Worm (Caenorhabditis elegans): Measurements from ENCODE around the gene immt-1.

The immt-1 gene

ce11 chrX:2687174-2687573 lies at the start of gene immt-1 (continued):
- no peak for TF ChIP-seq nhr-232 (tag; optimal IDR thresholded peaks at IDR 0.05)
- no peak for TF ChIP-seq tbx-7 (tag; optimal IDR thresholded peaks at IDR 0.05)
- peak; percentile 34 for TF ChIP-seq dmd-4 (tag; optimal IDR thresholded peaks at IDR 0.05; ENCODE audit: borderline replicate concordance)
- no peak for TF ChIP-seq ceh-30 (tag; optimal IDR thresholded peaks at IDR 0.05)
- no peak for TF ChIP-seq K09A11.1 (tag; optimal IDR thresholded peaks at IDR 0.05; ENCODE audit: insufficient read depth)
- no peak for TF ChIP-seq elt-4 (tag; optimal IDR thresholded peaks at IDR 0.05)
- no peak for TF ChIP-seq gmeb-2 (tag; optimal IDR thresholded peaks at IDR 0.05)
- TF ChIP-seq rnt-1 (tag; optimal IDR thresholded peaks at IDR 0.05), result peak; percentile 12
- TF ChIP-seq unc-3 (GFP tag; conservative IDR thresholded peaks at IDR 0.05), result no peak
- peak; percentile 15 for TF ChIP-seq unc-3 (tag; optimal IDR thresholded peaks at IDR 0.05)
- no peak for TF ChIP-seq pat-9 (tag; optimal IDR thresholded peaks at IDR 0.05)
- no peak for TF ChIP-seq sdc-2 (tag; optimal IDR thresholded peaks at IDR 0.05)
- no peak for TF ChIP-seq lin-11 (tag; optimal IDR thresholded peaks at IDR 0.05)
- peak; percentile 1 for TF ChIP-seq ceh-48 (tag; optimal IDR thresholded peaks at IDR 0.05)
- TF ChIP-seq nhr-11 (tag; optimal IDR thresholded peaks at IDR 0.05), result no peak
- no peak for TF ChIP-seq ceh-22 (tag; optimal IDR thresholded peaks at IDR 0.05)

DNA sequence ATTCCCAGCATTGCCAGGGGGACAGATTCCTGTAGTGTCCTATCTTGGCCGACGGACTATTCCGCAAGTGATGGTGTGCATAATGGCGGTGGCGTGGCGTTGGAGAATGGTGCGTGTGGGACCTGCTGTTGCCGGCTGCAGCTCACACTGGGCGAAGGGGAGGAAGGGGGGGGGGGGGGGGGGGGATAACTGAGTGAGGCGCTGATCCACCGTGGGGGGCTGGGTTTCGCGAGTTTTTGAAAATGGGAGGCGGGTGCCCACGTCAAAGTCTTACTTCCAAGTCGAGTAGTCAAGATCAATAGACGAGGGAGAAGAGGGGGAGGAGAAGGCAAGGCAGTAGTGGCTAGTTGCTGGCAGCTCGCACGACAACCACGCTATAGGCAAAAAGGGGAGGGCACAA lies 44.4 kb upstream of the immt-1 start:
- TF ChIP-seq ztf-16 (tag; optimal IDR thresholded peaks at IDR 0.05) (no peak), ceh-48 (tag; optimal IDR thresholded peaks at IDR 0.05) (peak; percentile 39)

ce11 chrX:2729857-2730256 lies 42.9 kb upstream of the immt-1 start:
- peak; percentile 97 for TF ChIP-seq unc-42 (tag; optimal IDR thresholded peaks at IDR 0.05)
- TF ChIP-seq pag-3 (tag; optimal IDR thresholded peaks at IDR 0.05; ENCODE audit: borderline replicate concordance), result no peak
- no peak for TF ChIP-seq tbx-2 (tag; optimal IDR thresholded peaks at IDR 0.05)
- peak; percentile 32 for TF ChIP-seq ceh-14 (tag; optimal IDR thresholded peaks at IDR 0.05)
- no peak for TF ChIP-seq pha-2 (tag; optimal IDR thresholded peaks at IDR 0.05)

ce11 chrX:2727681-2728080 lies 40.7 kb upstream of the immt-1 start:
- TF ChIP-seq fkh-6 (tag; optimal IDR thresholded peaks at IDR 0.05) (no peak), fkh-10 (GFP tag; optimal IDR thresholded peaks at IDR 0.05) (peak; percentile 7), unc-42 (tag; optimal IDR thresholded peaks at IDR 0.05) (peak; percentile 94)

ce11 chrX:2712984-2713383 lies 26.0 kb upstream of the immt-1 start:
- TF ChIP-seq dmd-4 (tag; optimal IDR thresholded peaks at IDR 0.05; ENCODE audit: borderline replicate concordance), result no peak
- TF ChIP-seq che-1 (tag; optimal IDR thresholded peaks at IDR 0.05), result no peak
- no peak for TF ChIP-seq ceh-48 (tag; optimal IDR thresholded peaks at IDR 0.05)
- TF ChIP-seq rnt-1 (tag; optimal IDR thresholded peaks at IDR 0.05), result peak; percentile 77
- TF ChIP-seq T23F11.4 (GFP tag; optimal IDR thresholded peaks at IDR 0.05), result no peak
- TF ChIP-seq pag-3 (tag; optimal IDR thresholded peaks at IDR 0.05; ENCODE audit: borderline replicate concordance), result no peak
- no peak for TF ChIP-seq pha-4 (tag; optimal IDR thresholded peaks at IDR 0.05)

DNA sequence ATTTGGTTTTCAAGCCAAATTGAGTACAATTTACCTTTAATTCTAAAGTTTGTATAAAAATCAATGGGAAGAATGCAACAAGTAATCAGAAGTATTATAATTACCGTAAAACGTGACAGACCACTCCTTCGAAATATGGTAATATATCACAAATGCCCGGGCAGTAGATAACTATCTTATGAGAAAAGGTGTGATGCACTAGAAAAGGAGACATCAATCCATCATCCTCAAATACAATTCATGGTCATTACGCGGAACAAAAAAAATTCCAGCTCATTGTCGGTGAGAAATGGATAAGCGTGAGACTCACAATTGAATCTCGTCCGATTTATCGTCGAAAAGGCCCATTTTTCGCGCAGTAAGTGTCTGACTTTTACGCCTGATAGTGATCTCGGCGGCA lies 22.2 kb upstream of the immt-1 start:
- peak; percentile 46 for TF ChIP-seq unc-55 (GFP tag; optimal IDR thresholded peaks at IDR 0.05)
- no peak for TF ChIP-seq hlh-13 (GFP tag; optimal IDR thresholded peaks at IDR 0.05)

DNA sequence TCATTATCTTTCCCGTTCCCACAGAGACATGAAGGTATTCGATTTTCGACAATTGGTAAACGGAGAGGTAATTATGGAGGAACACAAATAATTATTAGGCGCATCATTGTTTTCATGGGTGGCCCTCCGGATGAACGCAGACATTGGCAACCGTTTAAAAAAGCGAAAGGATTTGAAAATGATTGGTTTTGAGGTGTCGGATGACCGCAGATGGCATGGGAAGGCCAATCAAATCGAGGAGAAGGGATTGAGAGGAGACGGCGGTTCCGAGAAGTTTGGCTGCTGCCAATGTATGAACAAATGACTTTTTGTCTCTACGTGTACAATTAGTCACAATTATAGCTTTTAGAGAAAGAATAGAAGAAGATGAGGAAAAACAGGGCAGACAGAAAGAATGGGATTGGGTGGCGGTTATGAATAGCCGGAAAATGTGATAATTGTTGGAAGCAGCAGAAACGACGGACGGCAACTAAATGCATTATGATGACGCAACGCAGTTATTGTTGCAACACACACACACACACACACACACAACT lies 20.6 kb upstream of the immt-1 start:
- TF ChIP-seq C38D4.7 (GFP tag; optimal IDR thresholded peaks at IDR 0.05) (no peak), pha-4 (tag; optimal IDR thresholded peaks at IDR 0.05) (no peak), npax-4 (tag; optimal IDR thresholded peaks at IDR 0.05) (no peak), T23F11.4 (GFP tag; optimal IDR thresholded peaks at IDR 0.05) (no peak), ceh-9 (tag; optimal IDR thresholded peaks at IDR 0.05) (no peak), ceh-31 (tag; optimal IDR thresholded peaks at IDR 0.05) (peak; percentile 67), unc-42 (tag; optimal IDR thresholded peaks at IDR 0.05) (peak; percentile 28), tbx-2 (tag; optimal IDR thresholded peaks at IDR 0.05) (no peak), ref-2 (tag; optimal IDR thresholded peaks at IDR 0.05) (no peak), elt-2 (tag; optimal IDR thresholded peaks at IDR 0.05) (no peak), hlh-30 (tag; optimal IDR thresholded peaks at IDR 0.05; ENCODE audit: insufficient read depth) (no peak), fax-1 (tag; optimal IDR thresholded peaks at IDR 0.05) (no peak), hlh-6 (tag; optimal IDR thresholded peaks at IDR 0.05) (no peak)
